Worm (Caenorhabditis elegans): Measurements from ENCODE around the gene mpz-4.

ce11 chrIV:4866599-4866998, 39.5 kb upstream of the mpz-4 start:
- TF ChIP-seq W03F9.2 (tag; optimal IDR thresholded peaks at IDR 0.05) (no peak), him-1 (tag; optimal IDR thresholded peaks at IDR 0.05) (no peak), dao-5 (tag; optimal IDR thresholded peaks at IDR 0.05) (no peak)

All from whole organism, L4/young adult.